Worm (Caenorhabditis elegans): ENCODE data around the gene F39G3.5.
A peak's percentile ranks its signal among the peaks of the same experiment; 100 is the strongest.
"Not testable (repeated sequence)": the region's sequence is repeated elsewhere in the genome, so short reads cannot be mapped to it uniquely, and the experiment has no call there.

The F39G3.5 gene

ce11 chrV:4758540-4758939, 36.1 kb downstream of the F39G3.5 start (continued):
- TF ChIP-seq him-1 (tag; optimal IDR thresholded peaks at IDR 0.05) (peak; percentile 21), sea-2 (GFP tag; IDR thresholded peaks at IDR 0.05) (no peak), F49E8.2 (tag; optimal IDR thresholded peaks at IDR 0.05; ENCODE audit: insufficient read depth) (peak; percentile 15), nhr-80 (tag; optimal IDR thresholded peaks at IDR 0.05) (no peak), ets-4 (GFP tag; optimal IDR thresholded peaks at IDR 0.05) (no peak), madf-6 (GFP tag; IDR thresholded peaks at IDR 0.05) (peak; percentile 63), snpc-1.1 (tag; optimal IDR thresholded peaks at IDR 0.05; ENCODE audit: insufficient read depth) (no peak), ama-1 (optimal IDR thresholded peaks at IDR 0.05) (no peak), ama-1 (GFP tag; optimal IDR thresholded peaks at IDR 0.05) (peak in 1 of 2 experiments; percentile 37)

DNA sequence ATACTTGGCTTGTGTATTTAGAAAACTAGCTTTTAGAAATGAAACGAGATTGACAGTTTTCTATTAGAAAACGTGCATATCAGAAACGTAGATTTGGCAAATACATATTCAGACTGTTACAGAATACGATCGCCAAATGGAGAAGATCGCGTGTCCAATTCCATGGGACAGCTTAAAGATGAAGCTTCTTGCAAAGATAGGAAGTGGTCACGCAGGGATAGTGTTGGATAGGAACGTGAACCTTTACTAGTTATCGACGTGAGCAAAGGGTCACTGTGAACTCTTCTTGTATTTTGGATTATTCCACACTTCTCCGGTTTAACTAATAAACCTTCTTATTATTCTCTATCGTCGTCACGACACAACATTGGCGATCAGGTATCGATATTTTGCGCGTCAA, 38.3 kb downstream of the F39G3.5 start, which contains the start of gene bgnt-1.4:
Gene bgnt-1.4, plus strand, starts transcription at position 301 of the 400 bp plus-strand sequence.
- not testable (repeated sequence) for TF ChIP-seq mcd-1 (GFP tag; IDR thresholded peaks at IDR 0.05); F23B12.7 (tag; optimal IDR thresholded peaks at IDR 0.05; ENCODE audit: insufficient read depth); zim-3 (tag; optimal IDR thresholded peaks at IDR 0.05)

DNA sequence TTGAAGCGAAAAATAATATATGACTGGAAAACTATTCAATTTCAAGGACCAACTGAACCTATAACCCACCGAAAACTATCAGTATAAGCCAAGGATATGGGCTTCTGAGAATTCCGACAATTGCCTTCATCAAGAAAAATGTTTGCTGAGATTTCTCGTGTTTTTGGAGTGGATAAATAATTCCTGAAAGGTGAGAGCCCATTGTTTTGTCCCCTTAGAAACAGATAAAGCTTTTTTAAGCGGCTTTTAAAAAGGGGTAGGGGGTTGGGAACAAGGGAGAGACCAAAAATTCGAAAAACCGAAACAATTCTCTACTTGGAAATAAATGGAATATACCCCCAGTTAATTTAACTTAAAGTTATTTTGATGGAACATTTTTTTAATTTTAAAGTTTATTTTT, 44.1 kb downstream of the F39G3.5 start, which contains the start of gene C18G1.8:
Gene C18G1.8, minus strand, starts transcription at position 101 of the 400 bp plus-strand sequence.
- TF ChIP-seq die-1 (tag; optimal IDR thresholded peaks at IDR 0.05) (no peak), Y53G8AR.9 (GFP tag; conservative IDR thresholded peaks at IDR 0.05) (no peak), F52B5.7 (tag; optimal IDR thresholded peaks at IDR 0.05) (no peak), hmg-1.2 (GFP tag; IDR thresholded peaks at IDR 0.05) (no peak)

DNA sequence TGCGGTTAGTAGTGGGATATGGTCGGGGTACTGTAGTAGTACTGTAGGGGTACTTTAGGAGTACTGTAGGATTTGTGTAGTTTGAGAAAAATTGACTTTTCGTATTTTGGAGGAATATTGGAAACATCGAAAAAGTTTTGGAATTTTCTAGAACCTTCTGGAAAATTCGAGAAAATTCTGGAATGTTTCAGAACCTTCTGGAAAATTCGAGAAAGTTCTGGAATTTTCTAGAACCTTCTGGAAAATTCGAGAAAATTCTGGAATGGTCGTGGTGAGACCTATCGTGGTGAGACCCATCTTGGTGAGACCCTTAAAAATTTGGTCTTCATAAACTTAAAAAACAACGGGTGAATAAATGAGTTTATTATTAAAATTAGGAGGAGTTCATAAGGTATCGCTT, 45.1 kb downstream of the F39G3.5 start:
- peak; percentile 94 for TF ChIP-seq hsf-1 (GFP tag; IDR thresholded peaks at IDR 0.05)

- TF ChIP-seq attf-6 (GFP tag; IDR thresholded peaks at IDR 0.05), result no peak
Observed at ce11 chrV:4769633-4770032, 47.2 kb downstream of the F39G3.5 start, which contains the start of gene C18G1.9. Gene C18G1.9, minus strand, starts transcription at chrV:4769733.

DNA sequence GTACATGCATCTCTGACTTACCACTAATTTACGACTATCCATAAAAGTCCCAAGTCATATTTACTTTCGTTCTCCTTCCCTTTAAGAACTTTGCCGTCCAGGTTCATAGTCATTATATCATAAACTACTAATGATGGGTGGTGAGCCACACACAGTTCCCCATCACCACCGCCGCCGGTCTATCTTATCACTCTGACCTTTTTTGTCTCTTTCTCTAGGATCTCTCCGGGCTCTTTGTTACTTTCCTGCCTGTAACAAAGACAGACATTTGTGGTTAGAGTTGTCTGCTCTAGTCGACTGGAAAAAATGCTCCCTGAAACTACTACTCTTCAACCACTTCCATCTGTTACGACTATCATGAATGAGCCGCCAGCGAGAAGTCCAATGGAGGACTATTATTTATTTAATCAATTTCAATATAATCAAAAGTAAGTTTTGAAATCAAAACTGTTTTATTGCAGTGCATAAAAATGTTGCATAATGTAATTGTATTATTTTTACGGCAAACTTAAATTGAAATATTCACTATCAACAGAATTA, 48.1 kb downstream of the F39G3.5 start, which contains the start of gene elt-7:
Gene elt-7, plus strand, starts transcription at position 263 of the 540 bp plus-strand sequence.
- no peak for TF ChIP-seq somi-1 (GFP tag; optimal IDR thresholded peaks at IDR 0.05)
- TF ChIP-seq egl-18 (GFP tag; IDR thresholded peaks at IDR 0.05), result no peak
- TF ChIP-seq dox-1 (GFP tag; IDR thresholded peaks at IDR 0.05), result 0 out of 2 replicates have a peak, but pooled peaks have one; percentile 7
- peak; percentile 77 for TF ChIP-seq nhr-80 (tag; optimal IDR thresholded peaks at IDR 0.05)
- no peak for TF ChIP-seq egrh-3 (GFP tag; IDR thresholded peaks at IDR 0.05)
- TF ChIP-seq ztf-28 (GFP tag; IDR thresholded peaks at IDR 0.05), result no peak
- TF ChIP-seq lag-1 (GFP tag; IDR thresholded peaks at IDR 0.05), result 0 out of 2 replicates have a peak, but pooled peaks have one; percentile 17
- no peak for TF ChIP-seq ZK185.1 (tag; optimal IDR thresholded peaks at IDR 0.05; ENCODE audit: poor library complexity, severe bottlenecking)
- TF ChIP-seq nhr-27 (tag; optimal IDR thresholded peaks at IDR 0.05), result no peak
- TF ChIP-seq ceh-100 (GFP tag; IDR thresholded peaks at IDR 0.05), result no peak
